Worm (Caenorhabditis elegans) whole organism, L4 larva: ENCODE results near the gene mrp-4.

Experiments
- D1046.2 ChIP-seq: fragments of 200-800 bp; sonication (Bioruptor generic); IDR thresholded peaks from 2 replicates; pipeline ENCODE4 v1.3.6; 2022; ENCODE audit warnings: missing genetic modification characterization, missing compliant biosample characterization
- Y105C5A.15 ChIP-seq: fragments of 200-800 bp; sonication (Bioruptor generic); IDR thresholded peaks from 2 replicates; pipeline ENCODE4 v1.3.6; 2022; ENCODE audit warnings: missing genetic modification characterization, missing compliant biosample characterization
- ZK337.2 ChIP-seq: fragments of 200-800 bp; sonication (Bioruptor generic); IDR thresholded peaks from 2 replicates; pipeline ENCODE4 v1.3.6; 2022; ENCODE audit warnings: missing genetic modification reagents, missing genetic modification characterization, missing compliant biosample characterization
- aha-1 ChIP-seq: fragments of 150-350 bp; peaks from one replicate; lab custom pipeline; 2014; ENCODE audit warnings: missing biosample characterization, missing genetic modification characterization
- ceh-28 ChIP-seq: fragments of 150-350 bp; optimal IDR thresholded peaks from 2 replicates; lab custom pipeline; 2014; ENCODE audit warnings: missing biosample characterization, missing genetic modification reagents, missing genetic modification characterization
- ceh-82 ChIP-seq: sonication (generic microtip); optimal IDR thresholded peaks from 2 replicates; lab custom pipeline; 2017; ENCODE audit warnings: missing biosample characterization, missing genetic modification characterization
- ctbp-1 ChIP-seq: fragments of 200-800 bp; sonication (Bioruptor generic); IDR thresholded peaks from 2 replicates; pipeline ENCODE4 v1.3.6; 2022; ENCODE audit warnings: missing genetic modification reagents, missing genetic modification characterization, missing compliant biosample characterization
- daf-16 ChIP-seq, 3 experiments: sonication (generic microtip); optimal IDR thresholded peaks; 2 replicates each; lab custom pipeline; 2016 to 2017; ENCODE audit warnings: missing genetic modification characterization in 3 of 3, missing genetic modification reagents in 3 of 3, mild to moderate bottlenecking in 2 of 3, missing compliant biosample characterization in 2 of 3, missing biosample characterization in 1 of 3, moderate library complexity in 1 of 3
- dmd-6 ChIP-seq: fragments of 200-800 bp; sonication (Bioruptor generic); IDR thresholded peaks from 2 replicates; pipeline ENCODE4 v1.3.6; 2022; ENCODE audit warnings: missing genetic modification reagents, missing genetic modification characterization, missing compliant biosample characterization
- dmd-9 ChIP-seq: fragments of 200-800 bp; sonication (Bioruptor generic); IDR thresholded peaks from 2 replicates; pipeline ENCODE4 v1.3.6; 2022; ENCODE audit warnings: missing genetic modification reagents, missing genetic modification characterization, missing compliant biosample characterization
- dve-1 ChIP-seq: sonication (generic microtip); optimal IDR thresholded peaks from 2 replicates; lab custom pipeline; 2017; ENCODE audit warnings: antibody characterized with exemption, mild to moderate bottlenecking, missing genetic modification characterization, missing compliant biosample characterization; ENCODE audit not compliant: insufficient read depth
- egl-43 ChIP-seq: fragments of 200-800 bp; sonication (Bioruptor generic); IDR thresholded peaks from 2 replicates; pipeline ENCODE4 v1.3.6; 2022; ENCODE audit warnings: missing genetic modification reagents, missing genetic modification characterization, missing compliant biosample characterization
- hlh-11 ChIP-seq: fragments of 200-800 bp; sonication (Bioruptor generic); optimal IDR thresholded peaks from 2 replicates; lab custom pipeline; 2018; ENCODE audit warnings: mild to moderate bottlenecking, missing genetic modification characterization, missing compliant biosample characterization
- lin-29 ChIP-seq: fragments of 200-800 bp; sonication (Bioruptor generic); IDR thresholded peaks from 2 replicates; pipeline ENCODE4 v1.3.6; 2022; ENCODE audit warnings: missing genetic modification reagents, missing genetic modification characterization, missing compliant biosample characterization
- lsy-2 ChIP-seq, 2 experiments: fragments of 150-350 bp in 1 of 2; sonication (generic microtip) in 1 of 2; optimal IDR thresholded peaks; 2 replicates each; lab custom pipeline; 2014 to 2017; ENCODE audit warnings: missing biosample characterization in 2 of 2, missing genetic modification characterization in 2 of 2
- mdl-1 ChIP-seq, 2 experiments: fragments of 150-350 bp in 1 of 2; sonication (generic microtip) in 1 of 2; optimal IDR thresholded peaks; 2 replicates each; lab custom pipeline; 2014 to 2017; ENCODE audit warnings: missing biosample characterization in 2 of 2, missing genetic modification characterization in 2 of 2
- mxl-3 ChIP-seq: fragments of 200-800 bp; sonication (Bioruptor generic); optimal IDR thresholded peaks from 2 replicates; lab custom pipeline; 2018; ENCODE audit warnings: mild to moderate bottlenecking, missing genetic modification characterization, missing compliant biosample characterization
- nhr-25 ChIP-seq: sonication (generic microtip); optimal IDR thresholded peaks from 2 replicates; lab custom pipeline; 2017; ENCODE audit warnings: missing genetic modification characterization, mild to moderate bottlenecking, missing compliant biosample characterization, antibody characterized with exemption, moderate library complexity, borderline replicate concordance; ENCODE audit not compliant: insufficient read depth
- nhr-28 ChIP-seq: fragments of 150-350 bp; optimal IDR thresholded peaks from 2 replicates; lab custom pipeline; 2014; ENCODE audit warnings: missing biosample characterization, missing genetic modification characterization
- nhr-48 ChIP-seq: sonication (generic microtip); optimal IDR thresholded peaks from 2 replicates; lab custom pipeline; 2016; ENCODE audit warnings: mild to moderate bottlenecking, missing genetic modification characterization, missing compliant biosample characterization
- nhr-6 ChIP-seq: fragments of 150-350 bp; optimal IDR thresholded peaks from 2 replicates; lab custom pipeline; 2014; ENCODE audit warnings: missing biosample characterization, missing genetic modification characterization
- pha-4 ChIP-seq, 2 experiments: fragments of 150-350 bp in 1 of 2; fragments of 200-800 bp in 1 of 2; sonication (Bioruptor generic) in 1 of 2; IDR thresholded peaks in 1 of 2; optimal IDR thresholded peaks in 1 of 2; 2 replicates each; pipeline versions ENCODE4 v1.3.6 to Lab custom; 2014 to 2022; ENCODE audit warnings: missing genetic modification characterization in 2 of 2, missing genetic modification reagents in 2 of 2, missing biosample characterization in 1 of 2, missing compliant biosample characterization in 1 of 2
- pqm-1 ChIP-seq: sonication (generic microtip); optimal IDR thresholded peaks from 2 replicates; lab custom pipeline; 2017; ENCODE audit warnings: missing biosample characterization, missing genetic modification characterization
- saeg-2 ChIP-seq: fragments of 200-800 bp; sonication (Bioruptor generic); IDR thresholded peaks from 2 replicates; pipeline ENCODE4 v1.3.6; 2022; ENCODE audit warnings: missing genetic modification reagents, missing genetic modification characterization, missing compliant biosample characterization
- set-16 ChIP-seq: fragments of 200-800 bp; sonication (Bioruptor generic); IDR thresholded peaks from 2 replicates; pipeline ENCODE4 v1.3.6; 2022; ENCODE audit warnings: missing genetic modification reagents, missing genetic modification characterization, missing compliant biosample characterization
- spr-3 ChIP-seq: fragments of 200-800 bp; sonication (Bioruptor generic); optimal IDR thresholded peaks from 2 replicates; lab custom pipeline; 2018; ENCODE audit warnings: mild to moderate bottlenecking, missing genetic modification characterization, missing compliant biosample characterization
- tag-97 ChIP-seq: fragments of 200-800 bp; sonication (Bioruptor generic); IDR thresholded peaks from 2 replicates; pipeline ENCODE4 v1.3.6; 2022; ENCODE audit warnings: missing genetic modification characterization, missing compliant biosample characterization

The mrp-4 gene

ce11 chrX:9872554-9872953 lies 11.5 kb upstream of the mrp-4 start, which contains the start of gene R07B1.8:
R07B1.8 (minus strand) TSS chrX:9872654.
- TF ChIP-seq ctbp-1 (GFP tag; lab: Robert Waterston, UW): no peak

DNA sequence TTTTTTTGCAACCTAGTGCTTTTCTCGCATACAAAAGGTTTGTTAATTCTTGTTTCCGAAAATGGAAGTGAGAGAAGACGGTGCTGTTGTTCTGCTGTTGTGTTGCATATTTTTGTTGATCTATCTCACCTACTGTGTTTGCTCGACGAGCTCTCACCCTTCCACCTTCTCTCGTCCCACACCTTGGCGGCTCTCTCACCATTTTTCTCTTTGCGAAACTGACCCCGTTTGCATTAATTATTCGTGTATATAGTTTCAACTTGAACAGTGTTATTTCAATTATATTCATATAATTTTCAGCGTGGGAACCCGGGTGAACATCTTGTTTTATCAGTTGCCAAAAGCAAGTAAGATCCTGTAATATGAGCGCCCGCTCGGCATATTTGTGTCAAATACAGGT lies 7.0 kb upstream of the mrp-4 start, which contains the start of gene R07B1.9:
R07B1.9 (plus strand) TSS at position 301 of the 400 bp plus-strand sequence.
- peak; percentile 31 for TF ChIP-seq aha-1 (tag; lab: Kevin White, UChicago)
- no peak for TF ChIP-seq lin-29 (GFP tag; lab: Robert Waterston, UW)

DNA sequence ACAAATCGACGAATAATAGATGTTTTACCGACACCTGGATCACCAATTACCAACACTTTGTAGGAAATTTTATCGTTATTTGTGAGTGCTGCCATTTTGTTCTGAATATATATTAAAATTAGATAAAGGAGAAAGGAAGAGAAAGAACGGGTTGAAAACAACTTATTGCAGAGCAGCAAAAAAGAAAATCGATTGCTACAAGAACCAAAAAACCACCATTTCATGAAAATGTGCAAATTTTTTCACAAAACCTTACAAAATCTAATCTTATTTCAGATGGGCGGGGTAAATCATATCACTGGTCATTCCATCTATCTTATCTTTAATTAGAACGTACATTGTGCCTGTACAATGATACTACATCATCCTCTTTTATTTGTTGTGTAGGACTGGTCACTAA lies 2.0 kb upstream of the mrp-4 start, which contains the start of gene glo-1:
glo-1 (minus strand) TSS at position 101 of the 400 bp plus-strand sequence.
- TF ChIP-seq Y105C5A.15: no peak
- TF ChIP-seq dve-1 (tag; lab: Kevin White, UChicago): no peak
- TF ChIP-seq nhr-48 (tag; lab: Kevin White, UChicago): no peak
- TF ChIP-seq, all 104 proteins: peak for 0

- TF ChIP-seq dmd-6 (GFP tag; lab: Robert Waterston, UW): peak; percentile 56
- TF ChIP-seq dve-1 (tag; lab: Kevin White, UChicago): no peak
- no peak for TF ChIP-seq set-16
- no peak for TF ChIP-seq tag-97 (GFP tag; lab: Robert Waterston, UW)
- no peak for TF ChIP-seq dmd-9 (GFP tag; lab: Robert Waterston, UW)
- no peak for TF ChIP-seq daf-16 (GFP tag; optimal IDR thresholded peaks at IDR 0.05; lab: Kevin White, UChicago)
- TF ChIP-seq daf-16 (tag; optimal IDR thresholded peaks at IDR 0.05; lab: Kevin White, UChicago): peak; percentile 76
- TF ChIP-seq D1046.2: no peak
- TF ChIP-seq hlh-11 (tag; lab: Kevin White, UChicago): peak; percentile 46
- no peak for TF ChIP-seq nhr-48 (tag; lab: Kevin White, UChicago)
- no peak for TF ChIP-seq ZK337.2
- TF ChIP-seq pqm-1 (tag; lab: Kevin White, UChicago): peak; percentile 59
- TF ChIP-seq, all 104 proteins: peak for 4
Observed at ce11 chrX:9882572-9882971, 1.5 kb upstream of the mrp-4 start.

- TF ChIP-seq saeg-2 (GFP tag; lab: Robert Waterston, UW): no peak
- TF ChIP-seq nhr-28: peak; percentile 26
- peak; percentile 72 for TF ChIP-seq nhr-6 (tag; lab: Kevin White, UChicago)
- peak; percentile 71 for TF ChIP-seq pqm-1 (tag; lab: Kevin White, UChicago)
- TF ChIP-seq daf-16 (GFP tag; optimal IDR thresholded peaks at IDR 0.05; lab: Kevin White, UChicago): no peak
- peak; percentile 76 for TF ChIP-seq daf-16 (tag; optimal IDR thresholded peaks at IDR 0.05; lab: Kevin White, UChicago)
- peak; percentile 35 for TF ChIP-seq hlh-11 (tag; lab: Kevin White, UChicago)
- TF ChIP-seq aha-1 (tag; lab: Kevin White, UChicago): peak; percentile 82
- TF ChIP-seq ceh-28: no peak
- TF ChIP-seq dmd-6 (GFP tag; lab: Robert Waterston, UW): peak; percentile 26; the same call in 1 of the 2 replicates
- TF ChIP-seq ceh-82 (tag; lab: Kevin White, UChicago): no peak
- no peak for TF ChIP-seq lsy-2 (tag; optimal IDR thresholded peaks at IDR 0.05; lab: Kevin White, UChicago)
- no peak for TF ChIP-seq lin-29 (GFP tag; lab: Robert Waterston, UW)
- no peak for TF ChIP-seq mxl-3
- TF ChIP-seq mdl-1 (tag; optimal IDR thresholded peaks at IDR 0.05; lab: Kevin White, UChicago): peak in 1 of 2 experiments; percentile 4
- no peak for TF ChIP-seq pha-4 (GFP tag; IDR thresholded peaks at IDR 0.05; lab: Robert Waterston, UW)
- TF ChIP-seq pha-4 (tag; optimal IDR thresholded peaks at IDR 0.05; lab: Kevin White, UChicago): peak; percentile 61
Observed at ce11 chrX:9892323-9892722, 8.2 kb downstream of the mrp-4 start, which contains the start of gene F21G4.1. F21G4.1 (minus strand) TSS chrX:9892328.

ce11 chrX:9893069-9893468 lies 9.0 kb downstream of the mrp-4 start:
- TF ChIP-seq nhr-25 (tag; lab: Kevin White, UChicago) (peak; percentile 7), aha-1 (tag; lab: Kevin White, UChicago) (peak; percentile 76), spr-3 (GFP tag; lab: Kevin White, UChicago) (no peak), daf-16 (GFP tag; optimal IDR thresholded peaks at IDR 0.05; lab: Kevin White, UChicago) (no peak), daf-16 (tag; optimal IDR thresholded peaks at IDR 0.05; lab: Kevin White, UChicago) (no peak), egl-43 (no peak), nhr-48 (tag; lab: Kevin White, UChicago) (no peak)
